Fruit fly (Drosophila melanogaster) whole organism, prepupa: ENCODE results near the gene CG10588.

Experiments
- Blimp-1 ChIP-seq: fragments of 200-800 bp; sonication (Bioruptor generic); optimal IDR thresholded peaks from 3 replicates; lab custom pipeline; 2017; ENCODE audit warnings: missing biosample characterization, missing genetic modification characterization, mild to moderate bottlenecking, moderate library complexity, missing genetic modification reagents
- CG10631 ChIP-seq: fragments of 200-800 bp; sonication (Bioruptor generic); optimal IDR thresholded peaks from 2 replicates; lab custom pipeline; 2016; ENCODE audit warnings: missing biosample characterization, missing genetic modification characterization
- CG11294 ChIP-seq: fragments of 200-800 bp; sonication (Bioruptor generic); IDR thresholded peaks from 2 replicates; pipeline ENCODE4 v1.3.6; 2022; ENCODE audit warnings: missing biosample characterization, missing genetic modification characterization
- CG11762 ChIP-seq: fragments of 200-800 bp; sonication (Bioruptor generic); optimal IDR thresholded peaks from 3 replicates; lab custom pipeline; 2016; ENCODE audit warnings: missing biosample characterization, missing genetic modification characterization; ENCODE audit not compliant: insufficient read depth
- CG15336 ChIP-seq: fragments of 200-800 bp; sonication (Bioruptor generic); IDR thresholded peaks from 2 replicates; pipeline ENCODE4 v1.3.6; 2022; ENCODE audit warnings: missing biosample characterization, missing genetic modification characterization
- CG1621 ChIP-seq: fragments of 200-800 bp; sonication (Bioruptor generic); optimal IDR thresholded peaks from 3 replicates; lab custom pipeline; 2018; ENCODE audit warnings: missing biosample characterization, mild to moderate bottlenecking, missing genetic modification characterization
- CG16779 ChIP-seq: fragments of 200-800 bp; sonication (Bioruptor generic); optimal IDR thresholded peaks from 3 replicates; lab custom pipeline; 2017; ENCODE audit warnings: missing biosample characterization, mild to moderate bottlenecking, missing genetic modification characterization
- CG3032 ChIP-seq: fragments of 200-800 bp; optimal IDR thresholded peaks from 2 replicates; lab custom pipeline; 2019; ENCODE audit warnings: missing biosample characterization, mild to moderate bottlenecking, missing genetic modification characterization, moderate library complexity
- CG31627 ChIP-seq: fragments of 200-800 bp; sonication (Bioruptor generic); optimal IDR thresholded peaks from 3 replicates; lab custom pipeline; 2016; ENCODE audit warnings: missing biosample characterization, missing genetic modification characterization
- CG34406 ChIP-seq: fragments of 200-800 bp; sonication (Bioruptor generic); optimal IDR thresholded peaks from 3 replicates; lab custom pipeline; 2016; ENCODE audit warnings: missing biosample characterization, missing genetic modification characterization
- CG3919 ChIP-seq: fragments of 200-800 bp; sonication (Bioruptor generic); optimal IDR thresholded peaks from 3 replicates; lab custom pipeline; 2016; ENCODE audit warnings: missing biosample characterization, missing genetic modification characterization
- CG6163 ChIP-seq: fragments of 200-800 bp; sonication (Bioruptor generic); IDR thresholded peaks from 3 replicates; pipeline ENCODE4 v1.3.6; 2022; ENCODE audit warnings: missing biosample characterization, missing genetic modification characterization
- CG6276 ChIP-seq: fragments of 200-800 bp; sonication (Bioruptor generic); optimal IDR thresholded peaks from 2 replicates; lab custom pipeline; 2017; ENCODE audit warnings: missing biosample characterization, mild to moderate bottlenecking, missing genetic modification characterization
- CG6792 ChIP-seq: fragments of 200-800 bp; sonication (Bioruptor generic); optimal IDR thresholded peaks from 3 replicates; lab custom pipeline; 2016; ENCODE audit warnings: missing biosample characterization, missing genetic modification characterization
- CG6808 ChIP-seq: fragments of 200-800 bp; sonication (Bioruptor generic); optimal IDR thresholded peaks from 3 replicates; lab custom pipeline; 2017; ENCODE audit warnings: missing biosample characterization, missing genetic modification characterization, mild to moderate bottlenecking, moderate library complexity, missing genetic modification reagents
- CG6854 ChIP-seq: fragments of 200-800 bp; sonication (Bioruptor generic); optimal IDR thresholded peaks from 2 replicates; lab custom pipeline; 2017; ENCODE audit warnings: missing biosample characterization, mild to moderate bottlenecking, missing genetic modification characterization
- CG7368 ChIP-seq: fragments of 200-800 bp; sonication (Bioruptor generic); optimal IDR thresholded peaks from 3 replicates; lab custom pipeline; 2016; ENCODE audit warnings: missing biosample characterization, missing genetic modification characterization
- CG8119 ChIP-seq: fragments of 200-800 bp; sonication (Bioruptor generic); IDR thresholded peaks from 3 replicates; pipeline ENCODE4 v1.3.6; 2022; ENCODE audit warnings: missing biosample characterization, missing genetic modification characterization
- CG8632 ChIP-seq: fragments of 200-800 bp; sonication (Bioruptor generic); optimal IDR thresholded peaks from 3 replicates; lab custom pipeline; 2016; ENCODE audit warnings: missing biosample characterization, missing genetic modification characterization
- CG9139 ChIP-seq: fragments of 200-800 bp; sonication (Bioruptor generic); optimal IDR thresholded peaks from 3 replicates; lab custom pipeline; 2017; ENCODE audit warnings: missing biosample characterization, mild to moderate bottlenecking, missing genetic modification characterization
- Eip75B ChIP-seq: fragments of 200-800 bp; sonication (Bioruptor generic); optimal IDR thresholded peaks from 3 replicates; lab custom pipeline; 2016; ENCODE audit warnings: missing biosample characterization, missing genetic modification characterization
- Eip78C ChIP-seq: fragments of 200-800 bp; sonication (Bioruptor generic); peaks from one replicate; lab custom pipeline; 2016; ENCODE audit warnings: missing biosample characterization, missing genetic modification characterization
- Eip93F ChIP-seq: fragments of 200-800 bp; sonication (Bioruptor generic); optimal IDR thresholded peaks from 2 replicates; lab custom pipeline; 2016; ENCODE audit warnings: missing biosample characterization, mild to moderate bottlenecking, missing genetic modification characterization
- Ets21C ChIP-seq: fragments of 200-800 bp; sonication (Bioruptor generic); optimal IDR thresholded peaks from 3 replicates; lab custom pipeline; 2016; ENCODE audit warnings: missing biosample characterization, missing genetic modification characterization
- Ets96B ChIP-seq: fragments of 200-800 bp; optimal IDR thresholded peaks from 2 replicates; lab custom pipeline; 2019; ENCODE audit warnings: missing biosample characterization, mild to moderate bottlenecking, missing genetic modification characterization, moderate library complexity
- Gug ChIP-seq: fragments of 200-800 bp; sonication (Bioruptor generic); IDR thresholded peaks from 2 replicates; pipeline ENCODE4 v1.3.6; 2022; ENCODE audit warnings: missing biosample characterization, missing genetic modification characterization
- Hr38 ChIP-seq: sonication (Bioruptor generic); optimal IDR thresholded peaks from 2 replicates; lab custom pipeline; 2016; ENCODE audit warnings: missing biosample characterization, missing genetic modification characterization
- Hr39 ChIP-seq: fragments of 200-800 bp; sonication (Bioruptor generic); optimal IDR thresholded peaks from 2 replicates; lab custom pipeline; 2016; ENCODE audit warnings: missing biosample characterization, missing genetic modification characterization
- Hr4 ChIP-seq: fragments of 200-800 bp; sonication (Bioruptor generic); optimal IDR thresholded peaks from 3 replicates; lab custom pipeline; 2016; ENCODE audit warnings: missing biosample characterization, missing genetic modification characterization
- Lpt ChIP-seq: fragments of 200-800 bp; sonication (Bioruptor generic); optimal IDR thresholded peaks from 3 replicates; lab custom pipeline; 2016; ENCODE audit warnings: missing biosample characterization, missing genetic modification characterization
- Met ChIP-seq: fragments of 200-800 bp; sonication (Bioruptor generic); optimal IDR thresholded peaks from 3 replicates; lab custom pipeline; 2016; ENCODE audit warnings: missing biosample characterization, missing genetic modification characterization
- OdsH ChIP-seq: fragments of 200-800 bp; sonication (Bioruptor generic); optimal IDR thresholded peaks from 3 replicates; lab custom pipeline; 2016; ENCODE audit warnings: missing biosample characterization, missing genetic modification characterization
- Smox ChIP-seq: fragments of 200-800 bp; sonication (Bioruptor generic); optimal IDR thresholded peaks from 3 replicates; lab custom pipeline; 2016; ENCODE audit warnings: missing biosample characterization, missing genetic modification characterization
- Sox102F ChIP-seq: fragments of 200-800 bp; sonication (Bioruptor generic); optimal IDR thresholded peaks from 2 replicates; lab custom pipeline; 2016; ENCODE audit warnings: missing biosample characterization, mild to moderate bottlenecking, missing genetic modification characterization
- Sox14 ChIP-seq: fragments of 200-800 bp; sonication (Bioruptor generic); optimal IDR thresholded peaks from 3 replicates; lab custom pipeline; 2016; ENCODE audit warnings: missing biosample characterization, missing genetic modification characterization
- Sox15 ChIP-seq: fragments of 200-800 bp; sonication (Bioruptor generic); optimal IDR thresholded peaks from 3 replicates; lab custom pipeline; 2016; ENCODE audit warnings: missing biosample characterization, missing genetic modification characterization
- achi ChIP-seq: fragments of 200-800 bp; sonication (Bioruptor generic); optimal IDR thresholded peaks from 3 replicates; lab custom pipeline; 2016; ENCODE audit warnings: missing biosample characterization, missing genetic modification characterization
- acj6 ChIP-seq: fragments of 200-800 bp; sonication (Bioruptor generic); optimal IDR thresholded peaks from 3 replicates; lab custom pipeline; 2016; ENCODE audit warnings: missing biosample characterization, missing genetic modification characterization
- cyc ChIP-seq: fragments of 200-800 bp; sonication (Bioruptor generic); optimal IDR thresholded peaks from 3 replicates; lab custom pipeline; 2016; ENCODE audit warnings: missing biosample characterization, missing genetic modification characterization
- dac ChIP-seq: fragments of 200-800 bp; sonication (Bioruptor generic); optimal IDR thresholded peaks from 2 replicates; lab custom pipeline; 2017; ENCODE audit warnings: missing biosample characterization, mild to moderate bottlenecking, missing genetic modification characterization
- dsx ChIP-seq: fragments of 200-800 bp; optimal IDR thresholded peaks from 3 replicates; lab custom pipeline; 2019; ENCODE audit warnings: missing biosample characterization, mild to moderate bottlenecking, missing genetic modification characterization, moderate library complexity; ENCODE audit not compliant: poor library complexity, severe bottlenecking
- eg ChIP-seq: fragments of 200-800 bp; sonication (Bioruptor generic); IDR thresholded peaks from 3 replicates; pipeline ENCODE4 v1.3.6; 2022; ENCODE audit warnings: missing biosample characterization, missing genetic modification characterization
- esn ChIP-seq: fragments of 200-800 bp; sonication (Bioruptor generic); optimal IDR thresholded peaks from 2 replicates; lab custom pipeline; 2016; ENCODE audit warnings: missing biosample characterization, mild to moderate bottlenecking, missing genetic modification characterization, moderate library complexity
- fd59A ChIP-seq: fragments of 200-800 bp; sonication (Bioruptor generic); optimal IDR thresholded peaks from 2 replicates; lab custom pipeline; 2017; ENCODE audit warnings: missing biosample characterization, mild to moderate bottlenecking, missing genetic modification characterization, missing genetic modification reagents
- fd85E ChIP-seq: fragments of 200-800 bp; sonication (Bioruptor generic); optimal IDR thresholded peaks from 3 replicates; lab custom pipeline; 2016; ENCODE audit warnings: missing biosample characterization, missing genetic modification characterization
- fkh ChIP-seq: fragments of 200-800 bp; sonication (Bioruptor generic); optimal IDR thresholded peaks from 3 replicates; lab custom pipeline; 2017; ENCODE audit warnings: missing biosample characterization, mild to moderate bottlenecking, missing genetic modification characterization, moderate library complexity
- lz ChIP-seq: fragments of 200-800 bp; sonication (Bioruptor generic); optimal IDR thresholded peaks from 3 replicates; lab custom pipeline; 2016; ENCODE audit warnings: missing biosample characterization, missing genetic modification characterization
- pdm3 ChIP-seq: fragments of 200-800 bp; sonication (Bioruptor generic); optimal IDR thresholded peaks from 3 replicates; lab custom pipeline; 2016; ENCODE audit warnings: missing biosample characterization, missing genetic modification characterization
- salr ChIP-seq, 2 experiments: fragments of 200-800 bp; sonication (Bioruptor generic); optimal IDR thresholded peaks; 3 replicates each; lab custom pipeline; 2016 to 2018; ENCODE audit warnings: missing biosample characterization in 2 of 2, missing genetic modification characterization in 2 of 2, mild to moderate bottlenecking in 1 of 2
- spab ChIP-seq: fragments of 200-800 bp; sonication (Bioruptor generic); optimal IDR thresholded peaks from 2 replicates; lab custom pipeline; 2017; ENCODE audit warnings: missing biosample characterization, mild to moderate bottlenecking, missing genetic modification characterization, missing genetic modification reagents
- ss ChIP-seq, 2 experiments: fragments of 200-800 bp; sonication (Bioruptor generic); optimal IDR thresholded peaks; 2 replicates in 1 of 2; 3 replicates in 1 of 2; lab custom pipeline; 2017 to 2018; ENCODE audit warnings: mild to moderate bottlenecking in 2 of 2, missing biosample characterization in 2 of 2, missing genetic modification characterization in 2 of 2, moderate library complexity in 1 of 2
- svp ChIP-seq: fragments of 200-800 bp; sonication (Bioruptor generic); peaks from one replicate; lab custom pipeline; 2016; ENCODE audit warnings: missing biosample characterization, missing genetic modification characterization
- vri ChIP-seq: fragments of 200-800 bp; sonication (Bioruptor generic); optimal IDR thresholded peaks from 3 replicates; lab custom pipeline; 2016; ENCODE audit warnings: missing biosample characterization, mild to moderate bottlenecking, missing genetic modification characterization

Gene CG10588

DNA sequence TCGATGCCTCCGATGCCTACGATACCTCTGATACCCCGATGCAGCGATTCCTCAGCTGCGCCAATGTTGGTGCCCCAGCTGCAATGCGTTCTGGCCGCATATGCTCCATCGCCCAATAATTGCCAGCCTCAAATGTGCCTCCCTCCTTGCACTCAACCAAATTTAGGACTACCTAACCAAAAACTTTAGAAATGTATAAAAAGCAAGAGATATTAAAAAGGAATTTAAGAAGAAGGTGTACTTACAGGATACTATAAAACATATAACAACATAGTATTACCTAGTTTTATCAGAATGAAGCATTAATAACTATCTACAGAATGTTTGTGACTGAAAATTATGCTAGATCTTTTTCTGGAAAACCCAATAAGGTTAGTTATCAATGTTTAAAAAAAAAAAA, 25.0 kb downstream of the CG10588 start:
- TF ChIP-seq Smox (peak; percentile 17), OdsH (GFP tag; lab: Kevin White, UChicago) (peak; percentile 2), pdm3 (no peak), Hr38 (GFP tag; lab: Kevin White, UChicago) (no peak), CG34406 (GFP tag; lab: Kevin White, UChicago) (no peak), CG8119 (GFP tag; lab: Robert Waterston, UW) (peak; percentile 19; the same call in 1 of the 3 replicates), CG15336 (GFP tag; lab: Robert Waterston, UW) (0 out of 2 replicates have a peak, but pooled peaks have one; percentile 17), CG11294 (GFP tag; lab: Robert Waterston, UW) (no peak), CG3919 (GFP tag; lab: Kevin White, UChicago) (peak; percentile 20), Blimp-1 (GFP tag; lab: Kevin White, UChicago) (no peak), CG11762 (no peak), Met (peak; percentile 47), eg (GFP tag; lab: Robert Waterston, UW) (no peak), CG6792 (GFP tag; lab: Kevin White, UChicago) (peak; percentile 10), CG1621 (tag; lab: Kevin White, UChicago) (no peak), CG9139 (GFP tag; lab: Kevin White, UChicago) (no peak), Hr39 (GFP tag; lab: Kevin White, UChicago) (peak; percentile 30), ss (GFP tag; optimal IDR thresholded peaks at IDR 0.05; lab: Kevin White, UChicago) (no peak), CG6163 (GFP tag; lab: Robert Waterston, UW) (no peak), Eip93F (GFP tag; lab: Kevin White, UChicago) (no peak), Eip75B (GFP tag; lab: Kevin White, UChicago) (peak; percentile 46), CG10631 (GFP tag; lab: Kevin White, UChicago) (peak; percentile 50), CG6276 (GFP tag; lab: Kevin White, UChicago) (no peak), CG6854 (GFP tag; lab: Kevin White, UChicago) (no peak), fkh (GFP tag; lab: Kevin White, UChicago) (no peak), dac (GFP tag; lab: Kevin White, UChicago) (no peak), Sox14 (GFP tag; lab: Kevin White, UChicago) (peak; percentile 14), dsx (GFP tag; lab: Kevin White, UChicago) (peak; percentile 22), achi (GFP tag; lab: Kevin White, UChicago) (peak; percentile 20), CG6808 (peak; percentile 3), Sox15 (GFP tag; lab: Kevin White, UChicago) (no peak), salr (GFP tag; optimal IDR thresholded peaks at IDR 0.05; lab: Kevin White, UChicago) (no peak), CG8632 (GFP tag; lab: Kevin White, UChicago) (no peak), CG16779 (tag; lab: Kevin White, UChicago) (no peak), fd59A (GFP tag; lab: Kevin White, UChicago) (no peak), CG7368 (no peak), Lpt (GFP tag; lab: Kevin White, UChicago) (no peak), Ets21C (peak; percentile 6), spab (GFP tag; lab: Kevin White, UChicago) (peak; percentile 16), esn (peak; percentile 66), cyc (GFP tag; lab: Kevin White, UChicago) (peak; percentile 5), vri (GFP tag; lab: Kevin White, UChicago) (no peak), acj6 (GFP tag; lab: Kevin White, UChicago) (peak; percentile 12), lz (GFP tag; lab: Kevin White, UChicago) (peak; percentile 36), Hr4 (GFP tag; lab: Kevin White, UChicago) (no peak), Sox102F (GFP tag; lab: Kevin White, UChicago) (peak; percentile 24), svp (peak; percentile 57), CG31627 (GFP tag; lab: Kevin White, UChicago) (peak; percentile 25), CG3032 (peak; percentile 27), Gug (GFP tag; lab: Robert Waterston, UW) (no peak), Eip78C (GFP tag; lab: Kevin White, UChicago) (no peak), Ets96B (peak; percentile 32), fd85E (GFP tag; lab: Kevin White, UChicago) (no peak)
